Worm (Caenorhabditis elegans) whole organism, late embryonic: ENCODE results near the gene nhr-281.

Experiments
- ceh-34 ChIP-seq: sonication (generic microtip); optimal IDR thresholded peaks from 2 replicates; lab custom pipeline; 2016; ENCODE audit warnings: mild to moderate bottlenecking, missing genetic modification characterization, missing compliant biosample characterization
- fax-1 ChIP-seq: sonication (generic microtip); optimal IDR thresholded peaks from 2 replicates; lab custom pipeline; 2016; ENCODE audit warnings: missing genotype, missing genetic modification characterization, missing compliant biosample characterization
- tbx-2 ChIP-seq: sonication (generic microtip); optimal IDR thresholded peaks from 2 replicates; lab custom pipeline; 2016; ENCODE audit warnings: missing genetic modification characterization, missing compliant biosample characterization

- TF ChIP-seq tbx-2 (tag; lab: Kevin White, UChicago) = no peak
- no peak for TF ChIP-seq ceh-34 (tag; lab: Kevin White, UChicago)
- TF ChIP-seq fax-1 (tag; lab: Kevin White, UChicago) = no peak
Observed at ce11 chrX:14118762-14119161, 5.5 kb upstream of the nhr-281 start.
